Fruit fly (Drosophila melanogaster) whole organism, embryonic: Measurements from ENCODE around the gene Atx-1.

Experiments used
- Bdp1 ChIP-seq: fragments of 200-800 bp; sonication (Bioruptor generic); optimal IDR thresholded peaks from 3 replicates; lab custom pipeline; 2016; ENCODE audit warnings: missing biosample characterization, missing genetic modification characterization
- Bgb ChIP-seq: fragments of 200-800 bp; sonication (Bioruptor generic); IDR thresholded peaks from 2 replicates; pipeline ENCODE4 v1.3.6; 2022; ENCODE audit warnings: missing biosample characterization, missing genetic modification characterization; ENCODE audit not compliant: partially characterized antibody
- CG1024 ChIP-seq: fragments of 200-800 bp; sonication (Bioruptor generic); IDR thresholded peaks from 2 replicates; pipeline ENCODE4 v1.3.6; 2022; ENCODE audit warnings: missing biosample characterization, missing genetic modification characterization
- CG14710 ChIP-seq: fragments of 200-800 bp; sonication (Bioruptor generic); optimal IDR thresholded peaks from 3 replicates; lab custom pipeline; 2019; ENCODE audit warnings: missing biosample characterization, mild to moderate bottlenecking, missing genetic modification characterization, moderate library complexity
- CG14860 ChIP-seq: fragments of 200-800 bp; sonication (Bioruptor generic); IDR thresholded peaks from 3 replicates; pipeline ENCODE4 v1.3.6; 2022; ENCODE audit warnings: missing biosample characterization, missing genetic modification characterization; ENCODE audit not compliant: partially characterized antibody
- CG14965 ChIP-seq: fragments of 200-800 bp; sonication (Bioruptor generic); optimal IDR thresholded peaks from 2 replicates; lab custom pipeline; 2016; ENCODE audit warnings: missing biosample characterization, missing genetic modification characterization, borderline replicate concordance
- CG15696 ChIP-seq: fragments of 200-800 bp; sonication (Bioruptor generic); optimal IDR thresholded peaks from 2 replicates; lab custom pipeline; 2019; ENCODE audit warnings: missing biosample characterization, mild to moderate bottlenecking, missing genetic modification characterization, moderate library complexity
- CG2875 ChIP-seq: fragments of 200-800 bp; sonication (Bioruptor generic); optimal IDR thresholded peaks from 2 replicates; lab custom pipeline; 2017; ENCODE audit warnings: missing biosample characterization, mild to moderate bottlenecking, missing genetic modification characterization, missing genetic modification reagents
- CG31365 ChIP-seq: fragments of 200-800 bp; sonication (Bioruptor generic); optimal IDR thresholded peaks from 2 replicates; lab custom pipeline; 2018; ENCODE audit warnings: missing biosample characterization, mild to moderate bottlenecking, missing genetic modification characterization
- CG33213 ChIP-seq: fragments of 200-800 bp; sonication (Bioruptor generic); optimal IDR thresholded peaks from 3 replicates; lab custom pipeline; 2016; ENCODE audit warnings: missing biosample characterization, missing genetic modification characterization
- CG4404 ChIP-seq: fragments of 200-800 bp; sonication (Bioruptor generic); IDR thresholded peaks from 2 replicates; pipeline ENCODE4 v1.3.6; 2022; ENCODE audit warnings: missing biosample characterization, missing genetic modification characterization
- CG6813 ChIP-seq: fragments of 200-800 bp; sonication (Bioruptor generic); optimal IDR thresholded peaks from 2 replicates; lab custom pipeline; 2017; ENCODE audit warnings: missing biosample characterization, missing genetic modification characterization, mild to moderate bottlenecking, moderate library complexity, missing genetic modification reagents
- CG7372 ChIP-seq: fragments of 200-800 bp; sonication (Bioruptor generic); IDR thresholded peaks from 2 replicates; pipeline ENCODE4 v1.3.6; 2022; ENCODE audit warnings: missing biosample characterization, missing genetic modification characterization
- CG7928 ChIP-seq: fragments of 200-800 bp; sonication (Bioruptor generic); optimal IDR thresholded peaks from 2 replicates; lab custom pipeline; 2017; ENCODE audit warnings: missing biosample characterization, mild to moderate bottlenecking, missing genetic modification characterization
- CG8359 ChIP-seq: fragments of 200-800 bp; sonication (Bioruptor generic); optimal IDR thresholded peaks from 2 replicates; lab custom pipeline; 2017; ENCODE audit warnings: missing biosample characterization, mild to moderate bottlenecking, missing genetic modification characterization, borderline replicate concordance
- CG9932 ChIP-seq: fragments of 200-800 bp; sonication (Bioruptor generic); IDR thresholded peaks from 2 replicates; pipeline ENCODE4 v1.3.6; 2022; ENCODE audit warnings: missing biosample characterization, missing genetic modification characterization
- CTCF ChIP-seq: fragments of 200-800 bp; sonication (Bioruptor generic); optimal IDR thresholded peaks from 2 replicates; lab custom pipeline; 2017; ENCODE audit warnings: missing biosample characterization, mild to moderate bottlenecking, missing genetic modification characterization, moderate library complexity
- Deaf1 ChIP-seq: fragments of 200-800 bp; optimal IDR thresholded peaks from 3 replicates; lab custom pipeline; 2019; ENCODE audit warnings: missing biosample characterization, mild to moderate bottlenecking, missing genetic modification characterization, moderate library complexity
- Dll ChIP-seq: fragments of 200-800 bp; sonication (Bioruptor generic); IDR thresholded peaks from 4 replicates; pipeline ENCODE4 v1.3.6; 2022; ENCODE audit warnings: missing biosample characterization, missing genetic modification characterization; ENCODE audit not compliant: partially characterized antibody
- GATAe ChIP-seq: fragments of 200-800 bp; sonication (Bioruptor generic); conservative IDR thresholded peaks from 2 replicates; pipeline ENCODE4 v1.3.6; 2022; ENCODE audit warnings: missing biosample characterization, missing genetic modification characterization
- HLH54F ChIP-seq: fragments of 200-800 bp; sonication (Bioruptor generic); optimal IDR thresholded peaks from 3 replicates; lab custom pipeline; 2016; ENCODE audit warnings: missing biosample characterization, missing genetic modification characterization
- HLHmδ ChIP-seq: fragments of 200-800 bp; sonication (Bioruptor generic); optimal IDR thresholded peaks from 2 replicates; lab custom pipeline; 2018; ENCODE audit warnings: missing biosample characterization, mild to moderate bottlenecking, missing genetic modification characterization, moderate library complexity
- NFAT ChIP-seq: fragments of 200-800 bp; sonication (Bioruptor generic); IDR thresholded peaks from 2 replicates; pipeline ENCODE4 v1.3.6; 2022; ENCODE audit warnings: missing biosample characterization, missing genetic modification characterization
- Sox102F ChIP-seq: fragments of 200-800 bp; sonication (Bioruptor generic); optimal IDR thresholded peaks from 2 replicates; lab custom pipeline; 2018; ENCODE audit warnings: missing biosample characterization, mild to moderate bottlenecking, missing genetic modification characterization, moderate library complexity
- Stat92E ChIP-seq, 3 experiments: fragments of >200 bp in 2 of 3; fragments of 200-800 bp in 1 of 3; sonication (Bioruptor generic) in 1 of 3; optimal IDR thresholded peaks; 2 replicates each; lab custom pipeline; 2017 to 2019; ENCODE audit warnings: missing biosample characterization in 3 of 3, missing genetic modification characterization in 3 of 3, mild to moderate bottlenecking in 1 of 3, moderate library complexity in 1 of 3
- Trl ChIP-seq, 3 experiments: fragments of >200 bp in 2 of 3; fragments of 200-800 bp in 1 of 3; sonication (Bioruptor generic) in 1 of 3; optimal IDR thresholded peaks; 2 replicates in 1 of 3; 3 replicates in 2 of 3; lab custom pipeline; 2016 to 2017; ENCODE audit warnings: missing biosample characterization in 1 of 3, missing genetic modification characterization in 1 of 3
- abd-A ChIP-seq: fragments of 200-800 bp; sonication (Bioruptor generic); optimal IDR thresholded peaks from 3 replicates; lab custom pipeline; 2019; ENCODE audit warnings: missing biosample characterization, mild to moderate bottlenecking, missing genetic modification characterization, moderate library complexity
- ap ChIP-seq: fragments of 200-800 bp; sonication (Bioruptor generic); IDR thresholded peaks from 2 replicates; pipeline ENCODE4 v1.3.6; 2022; ENCODE audit warnings: missing biosample characterization, missing genetic modification characterization
- bab2 ChIP-seq: fragments of 200-800 bp; sonication (Bioruptor generic); optimal IDR thresholded peaks from 2 replicates; lab custom pipeline; 2016; ENCODE audit warnings: missing biosample characterization, missing genetic modification characterization
- bowl ChIP-seq: fragments of 200-800 bp; sonication (Bioruptor generic); IDR thresholded peaks from 2 replicates; pipeline ENCODE4 v1.3.6; 2022; ENCODE audit warnings: missing biosample characterization, missing genetic modification characterization
- chm ChIP-seq: fragments of 200-800 bp; sonication (Bioruptor generic); IDR thresholded peaks from 2 replicates; pipeline ENCODE4 v1.3.6; 2022; ENCODE audit warnings: missing biosample characterization, missing genetic modification characterization
- ci ChIP-seq: fragments of 200-800 bp; sonication (Bioruptor generic); IDR thresholded peaks from 3 replicates; pipeline ENCODE4 v1.3.6; 2022; ENCODE audit warnings: missing biosample characterization, missing genetic modification characterization
- gce ChIP-seq: fragments of 200-800 bp; sonication (Bioruptor generic); IDR thresholded peaks from 3 replicates; pipeline ENCODE4 v1.3.6; 2022; ENCODE audit warnings: missing biosample characterization, missing genetic modification characterization
- gcm ChIP-seq: fragments of 200-800 bp; sonication (Bioruptor generic); optimal IDR thresholded peaks from 2 replicates; lab custom pipeline; 2019; ENCODE audit warnings: missing biosample characterization, mild to moderate bottlenecking, missing genetic modification characterization, moderate library complexity
- gcm2 ChIP-seq: fragments of 200-800 bp; sonication (Bioruptor generic); optimal IDR thresholded peaks from 2 replicates; lab custom pipeline; 2016; ENCODE audit warnings: missing biosample characterization, missing genetic modification characterization
- gem ChIP-seq: fragments of 200-800 bp; sonication (Bioruptor generic); optimal IDR thresholded peaks from 2 replicates; lab custom pipeline; 2019; ENCODE audit warnings: missing biosample characterization, mild to moderate bottlenecking, missing genetic modification characterization, moderate library complexity
- hkb ChIP-seq, 2 experiments: fragments of 200-800 bp in 1 of 2; fragments of >200 bp in 1 of 2; sonication (Bioruptor generic) in 1 of 2; IDR thresholded peaks in 1 of 2; optimal IDR thresholded peaks in 1 of 2; 2 replicates each; pipeline versions ENCODE4 v1.3.6 to Lab custom; 2017 to 2022; ENCODE audit warnings: missing biosample characterization in 1 of 2, missing genetic modification characterization in 1 of 2
- hth ChIP-seq: fragments of >200 bp; optimal IDR thresholded peaks from 2 replicates; lab custom pipeline; 2017; ENCODE audit warnings: inconsistent platforms
- insv ChIP-seq, 2 experiments: fragments of 200-800 bp; sonication (Bioruptor generic); optimal IDR thresholded peaks; 3 replicates each; lab custom pipeline; 2016 to 2018; ENCODE audit warnings: missing biosample characterization in 2 of 2, missing genetic modification characterization in 2 of 2
- jumu ChIP-seq: fragments of 200-800 bp; sonication (Bioruptor generic); optimal IDR thresholded peaks from 3 replicates; lab custom pipeline; 2016; ENCODE audit warnings: missing biosample characterization, missing genetic modification characterization
- lilli ChIP-seq: fragments of 200-800 bp; sonication (Bioruptor generic); optimal IDR thresholded peaks from 3 replicates; lab custom pipeline; 2016; ENCODE audit warnings: missing biosample characterization, missing genetic modification characterization
- lmd ChIP-seq: fragments of 200-800 bp; sonication (Bioruptor generic); IDR thresholded peaks from 2 replicates; pipeline ENCODE4 v1.3.6; 2022; ENCODE audit warnings: missing biosample characterization, missing genetic modification characterization
- nau ChIP-seq: fragments of 200-800 bp; sonication (Bioruptor generic); optimal IDR thresholded peaks from 3 replicates; lab custom pipeline; 2017; ENCODE audit warnings: missing biosample characterization, mild to moderate bottlenecking, missing genetic modification characterization, missing genetic modification reagents
- pita ChIP-seq: fragments of 200-800 bp; sonication (Bioruptor generic); optimal IDR thresholded peaks from 2 replicates; lab custom pipeline; 2017; ENCODE audit warnings: missing biosample characterization, mild to moderate bottlenecking, missing genetic modification characterization
- pros ChIP-seq: fragments of 200-800 bp; sonication (Bioruptor generic); optimal IDR thresholded peaks from 3 replicates; lab custom pipeline; 2019; ENCODE audit warnings: missing biosample characterization, mild to moderate bottlenecking, missing genetic modification characterization, moderate library complexity
- salm ChIP-seq: fragments of 200-800 bp; sonication (Bioruptor generic); optimal IDR thresholded peaks from 2 replicates; lab custom pipeline; 2018; ENCODE audit warnings: missing biosample characterization, mild to moderate bottlenecking, missing genetic modification characterization
- scrt ChIP-seq: fragments of 200-800 bp; sonication (Bioruptor generic); optimal IDR thresholded peaks from 2 replicates; lab custom pipeline; 2018; ENCODE audit warnings: missing biosample characterization, mild to moderate bottlenecking, missing genetic modification characterization, moderate library complexity
- slbo ChIP-seq: fragments of 200-800 bp; sonication (Bioruptor generic); IDR thresholded peaks from 2 replicates; pipeline ENCODE4 v1.3.6; 2022; ENCODE audit warnings: missing biosample characterization, missing genetic modification characterization
- tap ChIP-seq: fragments of 200-800 bp; optimal IDR thresholded peaks from 3 replicates; lab custom pipeline; 2019; ENCODE audit warnings: missing biosample characterization, mild to moderate bottlenecking, missing genetic modification characterization, moderate library complexity

Gene Atx-1

DNA sequence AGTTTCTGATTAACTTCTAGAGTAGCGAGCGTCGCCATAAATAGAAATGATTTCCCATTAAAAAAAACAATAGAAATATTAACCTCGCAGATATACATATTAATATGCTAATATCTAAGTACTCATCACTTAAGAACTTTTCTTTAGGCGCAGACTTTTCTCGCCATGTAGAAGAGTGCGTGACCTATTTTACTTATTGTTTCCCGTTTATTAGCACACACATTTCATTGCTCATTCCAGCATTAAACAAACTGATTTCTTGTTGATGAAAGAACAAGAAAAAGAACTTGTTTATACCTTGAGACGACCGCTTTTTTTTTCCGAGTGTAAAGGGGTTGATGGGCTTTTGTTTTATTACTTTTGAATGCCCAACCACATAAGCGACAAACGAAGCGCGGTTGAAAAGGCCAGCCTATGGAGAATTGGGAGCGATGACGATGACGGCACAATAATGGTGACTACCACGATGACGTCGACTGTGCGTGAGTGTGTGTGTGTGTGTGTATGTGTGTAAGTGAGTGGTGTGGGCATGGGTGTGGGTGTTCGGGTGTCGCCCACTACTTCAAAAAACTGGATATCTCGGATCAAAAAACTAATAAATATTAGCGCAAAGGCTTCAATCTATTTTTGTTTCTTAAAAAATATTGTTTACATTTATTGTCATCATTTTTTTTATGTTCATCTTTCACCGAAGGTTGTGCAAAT lies 26.9 kb upstream of the Atx-1 start (continued):
- no peak; the same call in 1 of the 2 replicates for TF ChIP-seq chm (GFP tag; lab: Robert Waterston, UW)
- no peak for TF ChIP-seq CG14965
- no peak for TF ChIP-seq hth (lab: Kevin White, UChicago)
- TF ChIP-seq lmd (GFP tag; lab: Robert Waterston, UW), result no peak; the same call in 1 of the 2 replicates
- no peak for TF ChIP-seq Bgb (GFP tag; lab: Robert Waterston, UW)
- no peak for TF ChIP-seq Deaf1 (tag; lab: Kevin White, UChicago)
- no peak for TF ChIP-seq tap (tag; lab: Kevin White, UChicago)
- no peak for TF ChIP-seq CG14860 (GFP tag; lab: Robert Waterston, UW)
- TF ChIP-seq ci, result no peak
- no peak for TF ChIP-seq Stat92E (GFP tag; optimal IDR thresholded peaks at IDR 0.05; lab: Kevin White, UChicago)
- no peak for TF ChIP-seq CG6813 (GFP tag; lab: Kevin White, UChicago)
- no peak for TF ChIP-seq gcm2 (GFP tag; lab: Kevin White, UChicago)
- TF ChIP-seq gce (GFP tag; lab: Robert Waterston, UW), result 0 out of 3 replicates have a peak, but pooled peaks have one; percentile 30
- TF ChIP-seq CG8359 (GFP tag; lab: Kevin White, UChicago), result no peak
- TF ChIP-seq jumu (GFP tag; lab: Kevin White, UChicago), result no peak
- no peak for TF ChIP-seq insv (GFP tag; optimal IDR thresholded peaks at IDR 0.05; lab: Kevin White, UChicago)
- no peak for TF ChIP-seq abd-A
- TF ChIP-seq CG2875 (GFP tag; lab: Kevin White, UChicago), result no peak
- TF ChIP-seq lilli (GFP tag; lab: Kevin White, UChicago), result peak; percentile 31
- TF ChIP-seq CG7372 (GFP tag; lab: Robert Waterston, UW), result no peak
- TF ChIP-seq nau (GFP tag; lab: Kevin White, UChicago), result no peak
- TF ChIP-seq Sox102F (GFP tag; lab: Kevin White, UChicago), result peak; percentile 52
- peak; percentile 27 for TF ChIP-seq HLH54F (GFP tag; lab: Kevin White, UChicago)
- TF ChIP-seq CG31365, result no peak
- TF ChIP-seq gem (tag; lab: Kevin White, UChicago), result peak; percentile 49
- no peak for TF ChIP-seq HLHmδ (GFP tag; lab: Kevin White, UChicago)
- no peak for TF ChIP-seq gcm
- no peak for TF ChIP-seq Bdp1 (GFP tag; lab: Kevin White, UChicago)
- no peak for TF ChIP-seq CG33213 (GFP tag; lab: Kevin White, UChicago)
- TF ChIP-seq CG15696 (tag; lab: Kevin White, UChicago), result no peak
- no peak for TF ChIP-seq GATAe
- no peak for TF ChIP-seq scrt (GFP tag; lab: Kevin White, UChicago)
- no peak for TF ChIP-seq CG14710 (tag; lab: Kevin White, UChicago)
- TF ChIP-seq Dll (GFP tag; lab: Robert Waterston, UW), result no peak
- TF ChIP-seq slbo (GFP tag; lab: Robert Waterston, UW), result peak; percentile 28; the same call in 1 of the 2 replicates
- no peak for TF ChIP-seq bab2 (GFP tag; lab: Kevin White, UChicago)
- no peak for TF ChIP-seq pita (GFP tag; lab: Kevin White, UChicago)
- no peak for TF ChIP-seq CG1024
- no peak for TF ChIP-seq hkb (optimal IDR thresholded peaks at IDR 0.05; lab: Kevin White, UChicago)
- TF ChIP-seq hkb (GFP tag; IDR thresholded peaks at IDR 0.05; lab: Robert Waterston, UW), result no peak
- TF ChIP-seq CG9932 (GFP tag; lab: Robert Waterston, UW), result peak; percentile 41
- TF ChIP-seq NFAT (GFP tag; lab: Robert Waterston, UW), result no peak
- no peak for TF ChIP-seq bowl
- TF ChIP-seq CTCF (GFP tag; lab: Kevin White, UChicago), result no peak
- TF ChIP-seq ap (GFP tag; lab: Robert Waterston, UW), result no peak
- no peak for TF ChIP-seq CG7928 (GFP tag; lab: Kevin White, UChicago)
- TF ChIP-seq Trl (optimal IDR thresholded peaks at IDR 0.05; lab: Kevin White, UChicago), result no peak
- peak; percentile 13 for TF ChIP-seq Trl (GFP tag; optimal IDR thresholded peaks at IDR 0.05; lab: Kevin White, UChicago)
- TF ChIP-seq salm (tag; lab: Kevin White, UChicago), result no peak
- no peak for TF ChIP-seq pros (GFP tag; lab: Kevin White, UChicago)
- TF ChIP-seq CG4404 (GFP tag; lab: Robert Waterston, UW), result no peak
